Fruit fly (Drosophila melanogaster) whole organism, embryonic: Measurements from ENCODE around the gene CG5861.
A peak's percentile ranks its signal among the peaks of the same experiment; 100 is the strongest.

Experiments
- Bgb ChIP-seq: fragments of 200-800 bp; sonication (Bioruptor generic); IDR thresholded peaks from 2 replicates; pipeline ENCODE4 v1.3.6; 2022; ENCODE audit warnings: missing biosample characterization, missing genetic modification characterization; ENCODE audit not compliant: partially characterized antibody
- C15 ChIP-seq: fragments of 200-800 bp; sonication (Bioruptor generic); IDR thresholded peaks from 3 replicates; pipeline ENCODE4 v1.3.6; 2022; ENCODE audit warnings: missing biosample characterization, missing genetic modification characterization
- CG10321 ChIP-seq: fragments of 200-800 bp; sonication (Bioruptor generic); IDR thresholded peaks from 2 replicates; pipeline ENCODE4 v1.3.6; 2022; ENCODE audit warnings: missing biosample characterization, missing genetic modification characterization
- CG11093 ChIP-seq: fragments of 200-800 bp; sonication (Bioruptor generic); IDR thresholded peaks from 3 replicates; pipeline ENCODE4 v1.3.6; 2022; ENCODE audit warnings: missing biosample characterization, missing genetic modification characterization
- CG11398 ChIP-seq: fragments of 200-800 bp; sonication (Bioruptor generic); optimal IDR thresholded peaks from 2 replicates; lab custom pipeline; 2016; ENCODE audit warnings: missing biosample characterization, missing genetic modification characterization
- CG12071 ChIP-seq: fragments of 200-800 bp; sonication (Bioruptor generic); optimal IDR thresholded peaks from 3 replicates; lab custom pipeline; 2018; ENCODE audit warnings: missing biosample characterization, mild to moderate bottlenecking, missing genetic modification characterization
- CG14667 ChIP-seq: fragments of 200-800 bp; sonication (Bioruptor generic); IDR thresholded peaks from 2 replicates; pipeline ENCODE4 v1.3.6; 2022; ENCODE audit warnings: missing biosample characterization, missing genetic modification characterization
- CG15073 ChIP-seq: fragments of 200-800 bp; sonication (Bioruptor generic); optimal IDR thresholded peaks from 2 replicates; lab custom pipeline; 2016; ENCODE audit warnings: missing biosample characterization, missing genetic modification characterization
- CG1529 ChIP-seq: fragments of 200-800 bp; sonication (Bioruptor generic); optimal IDR thresholded peaks from 3 replicates; lab custom pipeline; 2018; ENCODE audit warnings: missing biosample characterization, missing genetic modification characterization
- CG16863 ChIP-seq: fragments of 200-800 bp; sonication (Bioruptor generic); optimal IDR thresholded peaks from 3 replicates; lab custom pipeline; 2016; ENCODE audit warnings: missing biosample characterization, missing genetic modification characterization
- CG17186 ChIP-seq: fragments of 200-800 bp; sonication (Bioruptor generic); optimal IDR thresholded peaks from 3 replicates; lab custom pipeline; 2017; ENCODE audit warnings: missing biosample characterization, missing genetic modification reagents, missing genetic modification characterization
- CG17568 ChIP-seq: fragments of 200-800 bp; sonication (Bioruptor generic); optimal IDR thresholded peaks from 2 replicates; lab custom pipeline; 2018; ENCODE audit warnings: missing biosample characterization, mild to moderate bottlenecking, missing genetic modification characterization, moderate library complexity
- CG18011 ChIP-seq: fragments of 200-800 bp; sonication (Bioruptor generic); optimal IDR thresholded peaks from 2 replicates; lab custom pipeline; 2017; ENCODE audit warnings: missing biosample characterization, missing genetic modification characterization, mild to moderate bottlenecking, moderate library complexity, missing genotype
- CG4854 ChIP-seq: fragments of 200-800 bp; sonication (Bioruptor generic); optimal IDR thresholded peaks from 2 replicates; lab custom pipeline; 2016; ENCODE audit warnings: missing biosample characterization, missing genetic modification characterization, inconsistent platforms
- CG5245 ChIP-seq: fragments of 200-800 bp; sonication (Bioruptor generic); optimal IDR thresholded peaks from 3 replicates; lab custom pipeline; 2016; ENCODE audit warnings: missing biosample characterization, missing genetic modification characterization
- CG5953 ChIP-seq: fragments of 200-800 bp; sonication (Bioruptor generic); IDR thresholded peaks from 2 replicates; pipeline ENCODE4 v1.3.6; 2022; ENCODE audit warnings: missing biosample characterization, missing genetic modification characterization
- CG6813 ChIP-seq: fragments of 200-800 bp; sonication (Bioruptor generic); optimal IDR thresholded peaks from 2 replicates; lab custom pipeline; 2017; ENCODE audit warnings: missing biosample characterization, missing genetic modification characterization, mild to moderate bottlenecking, moderate library complexity, missing genetic modification reagents
- CG6854 ChIP-seq: fragments of 200-800 bp; sonication (Bioruptor generic); optimal IDR thresholded peaks from 3 replicates; lab custom pipeline; 2017; ENCODE audit warnings: missing biosample characterization, mild to moderate bottlenecking, missing genetic modification characterization
- CG9797 ChIP-seq: fragments of 200-800 bp; sonication (Bioruptor generic); optimal IDR thresholded peaks from 3 replicates; lab custom pipeline; 2018; ENCODE audit warnings: missing biosample characterization, mild to moderate bottlenecking, missing genetic modification characterization
- Dad ChIP-seq: fragments of 200-800 bp; sonication (Bioruptor generic); optimal IDR thresholded peaks from 3 replicates; lab custom pipeline; 2016; ENCODE audit warnings: missing biosample characterization, missing genetic modification characterization
- Doc2 ChIP-seq: fragments of 200-800 bp; sonication (Bioruptor generic); IDR thresholded peaks from 2 replicates; pipeline ENCODE4 v1.3.6; 2022; ENCODE audit warnings: missing biosample characterization, missing genetic modification characterization
- Doc3 ChIP-seq: fragments of 200-800 bp; sonication (Bioruptor generic); IDR thresholded peaks from 3 replicates; pipeline ENCODE4 v1.3.6; 2022; ENCODE audit warnings: missing biosample characterization, missing genetic modification characterization; ENCODE audit not compliant: partially characterized antibody
- Ets65A ChIP-seq: fragments of 200-800 bp; sonication (Bioruptor generic); peaks from one replicate; lab custom pipeline; 2016; ENCODE audit warnings: missing biosample characterization, missing genetic modification characterization
- HHEX ChIP-seq: fragments of 200-800 bp; sonication (Bioruptor generic); optimal IDR thresholded peaks from 3 replicates; lab custom pipeline; 2017; ENCODE audit warnings: missing biosample characterization, mild to moderate bottlenecking, missing genetic modification characterization, missing genetic modification reagents
- MBD-R2 ChIP-seq: fragments of 200-800 bp; sonication (Bioruptor generic); IDR thresholded peaks from 2 replicates; pipeline ENCODE4 v1.3.6; 2022; ENCODE audit warnings: missing biosample characterization, missing genetic modification characterization
- Myb ChIP-seq: fragments of 200-800 bp; sonication (Bioruptor generic); optimal IDR thresholded peaks from 2 replicates; lab custom pipeline; 2016; ENCODE audit warnings: missing biosample characterization, missing genetic modification characterization
- Sry-β ChIP-seq: fragments of 200-800 bp; sonication (Bioruptor generic); optimal IDR thresholded peaks from 2 replicates; lab custom pipeline; 2018; ENCODE audit warnings: missing biosample characterization, mild to moderate bottlenecking, missing genetic modification characterization, moderate library complexity
- ash1 ChIP-seq: fragments of 200-800 bp; sonication (Bioruptor generic); optimal IDR thresholded peaks from 2 replicates; lab custom pipeline; 2018; ENCODE audit warnings: missing biosample characterization, mild to moderate bottlenecking, missing genetic modification characterization
- az2 ChIP-seq: fragments of 200-800 bp; sonication (Bioruptor generic); optimal IDR thresholded peaks from 3 replicates; lab custom pipeline; 2016; ENCODE audit warnings: missing biosample characterization, missing genetic modification characterization
- cas ChIP-seq: fragments of 200-800 bp; sonication (Bioruptor generic); IDR thresholded peaks from 2 replicates; pipeline ENCODE4 v1.3.6; 2022; ENCODE audit warnings: missing biosample characterization, missing genetic modification characterization
- corto ChIP-seq: fragments of 200-800 bp; sonication (Bioruptor generic); optimal IDR thresholded peaks from 2 replicates; lab custom pipeline; 2016; ENCODE audit warnings: missing biosample characterization, mild to moderate bottlenecking, missing genetic modification characterization, moderate library complexity
- fru ChIP-seq: fragments of >200 bp; optimal IDR thresholded peaks from 2 replicates; lab custom pipeline; 2017
- fu2 ChIP-seq: fragments of 200-800 bp; sonication (Bioruptor generic); optimal IDR thresholded peaks from 2 replicates; lab custom pipeline; 2016; ENCODE audit warnings: missing biosample characterization, missing genetic modification characterization
- gce ChIP-seq: fragments of 200-800 bp; sonication (Bioruptor generic); IDR thresholded peaks from 3 replicates; pipeline ENCODE4 v1.3.6; 2022; ENCODE audit warnings: missing biosample characterization, missing genetic modification characterization
- gcm ChIP-seq: fragments of 200-800 bp; sonication (Bioruptor generic); optimal IDR thresholded peaks from 2 replicates; lab custom pipeline; 2019; ENCODE audit warnings: missing biosample characterization, mild to moderate bottlenecking, missing genetic modification characterization, moderate library complexity
- gro ChIP-seq: fragments of 200-800 bp; sonication (Bioruptor generic); optimal IDR thresholded peaks from 2 replicates; lab custom pipeline; 2016; ENCODE audit warnings: missing biosample characterization, missing genetic modification characterization
- hbn ChIP-seq: fragments of 200-800 bp; sonication (Bioruptor generic); IDR thresholded peaks from 2 replicates; pipeline ENCODE4 v1.3.6; 2022; ENCODE audit warnings: missing biosample characterization, missing genetic modification characterization; ENCODE audit not compliant: partially characterized antibody
- kah ChIP-seq: fragments of 200-800 bp; sonication (Bioruptor generic); optimal IDR thresholded peaks from 2 replicates; lab custom pipeline; 2018; ENCODE audit warnings: missing biosample characterization, mild to moderate bottlenecking, missing genetic modification characterization
- lbe ChIP-seq: fragments of 200-800 bp; sonication (Bioruptor generic); optimal IDR thresholded peaks from 2 replicates; lab custom pipeline; 2016; ENCODE audit warnings: missing biosample characterization, mild to moderate bottlenecking, missing genetic modification characterization
- nerfin-2 ChIP-seq: fragments of 200-800 bp; sonication (Bioruptor generic); IDR thresholded peaks from 2 replicates; pipeline ENCODE4 v1.3.6; 2022; ENCODE audit warnings: missing biosample characterization, missing genetic modification characterization; ENCODE audit not compliant: partially characterized antibody
- nmo ChIP-seq: fragments of 200-800 bp; sonication (Bioruptor generic); optimal IDR thresholded peaks from 2 replicates; lab custom pipeline; 2018; ENCODE audit warnings: missing biosample characterization, mild to moderate bottlenecking, missing genetic modification characterization, moderate library complexity
- scrt ChIP-seq: fragments of 200-800 bp; sonication (Bioruptor generic); optimal IDR thresholded peaks from 2 replicates; lab custom pipeline; 2018; ENCODE audit warnings: missing biosample characterization, mild to moderate bottlenecking, missing genetic modification characterization, moderate library complexity
- sr ChIP-seq: fragments of 200-800 bp; sonication (Bioruptor generic); IDR thresholded peaks from 3 replicates; pipeline ENCODE4 v1.3.6; 2022; ENCODE audit warnings: missing biosample characterization, missing genetic modification characterization
- toy ChIP-seq: fragments of 200-800 bp; sonication (Bioruptor generic); IDR thresholded peaks from 2 replicates; pipeline ENCODE4 v1.3.6; 2022; ENCODE audit warnings: missing biosample characterization, missing genetic modification characterization
- unpg ChIP-seq: fragments of 200-800 bp; sonication (Bioruptor generic); optimal IDR thresholded peaks from 3 replicates; lab custom pipeline; 2018; ENCODE audit warnings: missing biosample characterization, mild to moderate bottlenecking, missing genetic modification characterization, moderate library complexity
- usp ChIP-seq: fragments of >200 bp; optimal IDR thresholded peaks from 2 replicates; lab custom pipeline; 2017; ENCODE audit warnings: missing biosample characterization, missing genetic modification characterization
- vfl ChIP-seq: fragments of 200-800 bp; sonication (Bioruptor generic); optimal IDR thresholded peaks from 2 replicates; lab custom pipeline; 2016; ENCODE audit warnings: missing biosample characterization, missing genetic modification characterization
- wdn ChIP-seq: fragments of 200-800 bp; sonication (Bioruptor generic); IDR thresholded peaks from 2 replicates; pipeline ENCODE4 v1.3.6; 2022; ENCODE audit warnings: missing biosample characterization, missing genetic modification characterization
- yki ChIP-seq: fragments of >200 bp; optimal IDR thresholded peaks from 3 replicates; lab custom pipeline; 2018
- zen2 ChIP-seq: fragments of 200-800 bp; sonication (Bioruptor generic); IDR thresholded peaks from 3 replicates; pipeline ENCODE4 v1.3.6; 2022; ENCODE audit warnings: missing biosample characterization, missing genetic modification characterization; ENCODE audit not compliant: partially characterized antibody

Gene CG5861

dm6 chr2L:16287602-16288392 lies 19.3 kb downstream of the CG5861 start, which contains the start of the genes crp and pkaap (continued):
- TF ChIP-seq nmo (GFP tag; lab: Kevin White, UChicago): peak; percentile 27
- no peak for TF ChIP-seq CG5953 (GFP tag; lab: Robert Waterston, UW)
- no peak for TF ChIP-seq toy (GFP tag; lab: Robert Waterston, UW)
- TF ChIP-seq lbe: peak; percentile 90
- TF ChIP-seq CG12071: peak; percentile 63
- TF ChIP-seq gce (GFP tag; lab: Robert Waterston, UW): no peak
- TF ChIP-seq gcm: no peak
- TF ChIP-seq Dad (GFP tag; lab: Kevin White, UChicago): peak; percentile 87
- no peak for TF ChIP-seq CG14667 (GFP tag; lab: Robert Waterston, UW)
- peak; percentile 64 for TF ChIP-seq CG6813
- TF ChIP-seq CG11398 (GFP tag; lab: Kevin White, UChicago): peak; percentile 85
- peak; percentile 55; the same call in 2 of the 3 replicates for TF ChIP-seq CG11093 (GFP tag; lab: Robert Waterston, UW)
- TF ChIP-seq CG17568 (GFP tag; lab: Kevin White, UChicago): no peak
- TF ChIP-seq vfl (GFP tag; lab: Kevin White, UChicago): peak; percentile 78
- TF ChIP-seq ash1 (GFP tag; lab: Kevin White, UChicago): peak; percentile 44
- TF ChIP-seq CG6854: peak; percentile 37
- no peak for TF ChIP-seq CG10321 (GFP tag; lab: Robert Waterston, UW)
- TF ChIP-seq fru (lab: Kevin White, UChicago): no peak
- no peak for TF ChIP-seq Doc2 (GFP tag; lab: Robert Waterston, UW)
- peak; percentile 13 for TF ChIP-seq CG15073 (GFP tag; lab: Kevin White, UChicago)
- peak; percentile 82 for TF ChIP-seq az2
- TF ChIP-seq hbn: no peak
- peak; percentile 46 for TF ChIP-seq CG18011
- no peak for TF ChIP-seq MBD-R2 (GFP tag; lab: Robert Waterston, UW)
- TF ChIP-seq wdn (GFP tag; lab: Robert Waterston, UW): no peak
- peak; percentile 63 for TF ChIP-seq scrt (GFP tag; lab: Kevin White, UChicago)
- TF ChIP-seq CG16863 (GFP tag; lab: Kevin White, UChicago): peak; percentile 82
- peak; percentile 74 for TF ChIP-seq unpg (GFP tag; lab: Kevin White, UChicago)
- peak; percentile 85 for TF ChIP-seq CG9797 (GFP tag; lab: Kevin White, UChicago)
- no peak for TF ChIP-seq C15 (GFP tag; lab: Robert Waterston, UW)
- no peak for TF ChIP-seq Doc3
- TF ChIP-seq HHEX (GFP tag; lab: Kevin White, UChicago): peak; percentile 75
- TF ChIP-seq cas (GFP tag; lab: Robert Waterston, UW): no peak
- TF ChIP-seq Sry-β (GFP tag; lab: Kevin White, UChicago): peak; percentile 27
- TF ChIP-seq corto (GFP tag; lab: Kevin White, UChicago): peak; percentile 91
- no peak for TF ChIP-seq sr (GFP tag; lab: Robert Waterston, UW)
- peak; percentile 89 for TF ChIP-seq gro (GFP tag; lab: Kevin White, UChicago)
- TF ChIP-seq nerfin-2 (GFP tag; lab: Robert Waterston, UW): no peak
- TF ChIP-seq yki (lab: Kevin White, UChicago): no peak
- peak; percentile 86 for TF ChIP-seq CG4854 (GFP tag; lab: Kevin White, UChicago)
- TF ChIP-seq fu2 (GFP tag; lab: Kevin White, UChicago): peak; percentile 77
- TF ChIP-seq usp: no peak
- TF ChIP-seq CG5245: peak; percentile 90
- no peak for TF ChIP-seq Bgb (GFP tag; lab: Robert Waterston, UW)
- TF ChIP-seq zen2 (GFP tag; lab: Robert Waterston, UW): no peak
- TF ChIP-seq CG1529: peak; percentile 61
- TF ChIP-seq CG17186 (GFP tag; lab: Kevin White, UChicago): peak; percentile 71
- peak; percentile 99 for TF ChIP-seq Ets65A (GFP tag; lab: Kevin White, UChicago)
- TF ChIP-seq Myb (GFP tag; lab: Kevin White, UChicago): peak; percentile 84
- no peak for TF ChIP-seq kah (GFP tag; lab: Kevin White, UChicago)
